Worm (Caenorhabditis elegans) whole organism, L4 larva: ENCODE data around the gene Y75D11A.2.
A peak's percentile ranks its signal among the peaks of the same experiment; 100 is the strongest.

Source experiments
- F26F4.8 ChIP-seq: fragments of 200-800 bp; sonication (Bioruptor generic); conservative IDR thresholded peaks from 2 replicates; pipeline ENCODE4 v1.3.6; 2022; ENCODE audit warnings: missing genetic modification characterization, missing compliant biosample characterization
- R02D3.7 ChIP-seq: fragments of 150-350 bp; sonication (generic microtip); optimal IDR thresholded peaks from 3 replicates; lab custom pipeline; 2014; ENCODE audit warnings: missing biosample characterization, missing genetic modification characterization
- T26A8.4 ChIP-seq: fragments of 200-800 bp; sonication (Bioruptor generic); IDR thresholded peaks from 2 replicates; pipeline ENCODE4 v1.3.6; 2022; ENCODE audit warnings: missing genetic modification characterization, missing compliant biosample characterization
- Y5F2A.4 ChIP-seq: fragments of 200-800 bp; sonication (Bioruptor generic); optimal IDR thresholded peaks from 2 replicates; lab custom pipeline; 2018; ENCODE audit warnings: mild to moderate bottlenecking, missing genetic modification characterization, missing compliant biosample characterization
- aha-1 ChIP-seq: fragments of 150-350 bp; peaks from one replicate; lab custom pipeline; 2014; ENCODE audit warnings: missing biosample characterization, missing genetic modification characterization
- aly-2 ChIP-seq: sonication (generic microtip); optimal IDR thresholded peaks from 2 replicates; lab custom pipeline; 2018; ENCODE audit warnings: missing biosample characterization, missing genetic modification characterization
- attf-4 ChIP-seq: sonication (generic microtip); optimal IDR thresholded peaks from 3 replicates; lab custom pipeline; 2017; ENCODE audit warnings: missing biosample characterization, missing genetic modification characterization
- ceh-62 ChIP-seq: sonication (generic microtip); optimal IDR thresholded peaks from 2 replicates; lab custom pipeline; 2017; ENCODE audit warnings: missing biosample characterization, missing genetic modification characterization
- daf-16 ChIP-seq, 3 experiments: sonication (generic microtip); optimal IDR thresholded peaks; 2 replicates each; lab custom pipeline; 2016 to 2017; ENCODE audit warnings: missing genetic modification characterization in 3 of 3, missing genetic modification reagents in 3 of 3, mild to moderate bottlenecking in 2 of 3, missing compliant biosample characterization in 2 of 3, missing biosample characterization in 1 of 3, moderate library complexity in 1 of 3
- dmd-6 ChIP-seq: fragments of 200-800 bp; sonication (Bioruptor generic); IDR thresholded peaks from 2 replicates; pipeline ENCODE4 v1.3.6; 2022; ENCODE audit warnings: missing genetic modification reagents, missing genetic modification characterization, missing compliant biosample characterization
- fkh-10 ChIP-seq: fragments of 150-350 bp; optimal IDR thresholded peaks from 2 replicates; lab custom pipeline; 2014; ENCODE audit warnings: missing biosample characterization, missing genetic modification reagents, missing genetic modification characterization
- fos-1 ChIP-seq: fragments of 150-350 bp; optimal IDR thresholded peaks from 2 replicates; lab custom pipeline; 2014; ENCODE audit warnings: missing biosample characterization, missing genetic modification characterization
- hlh-30 ChIP-seq: sonication (generic microtip); optimal IDR thresholded peaks from 2 replicates; lab custom pipeline; 2017; ENCODE audit warnings: antibody characterized with exemption, mild to moderate bottlenecking, missing genetic modification characterization, missing compliant biosample characterization; ENCODE audit not compliant: insufficient read depth
- jun-1 ChIP-seq: fragments of 150-350 bp; optimal IDR thresholded peaks from 2 replicates; lab custom pipeline; 2014; ENCODE audit warnings: missing biosample characterization, missing genetic modification reagents, missing genetic modification characterization
- lim-7 ChIP-seq: fragments of 200-800 bp; sonication (Bioruptor generic); IDR thresholded peaks from 2 replicates; pipeline ENCODE4 v1.3.6; 2022; ENCODE audit warnings: missing genetic modification characterization, missing compliant biosample characterization
- lin-15B ChIP-seq: fragments of 150-350 bp; sonication (generic microtip); optimal IDR thresholded peaks from 3 replicates; lab custom pipeline; 2014; ENCODE audit warnings: missing biosample characterization, missing genetic modification characterization
- lir-3 ChIP-seq: sonication (generic microtip); optimal IDR thresholded peaks from 2 replicates; lab custom pipeline; 2016; ENCODE audit warnings: mild to moderate bottlenecking, missing genetic modification characterization, missing compliant biosample characterization
- lsy-2 ChIP-seq, 2 experiments: fragments of 150-350 bp in 1 of 2; sonication (generic microtip) in 1 of 2; optimal IDR thresholded peaks; 2 replicates each; lab custom pipeline; 2014 to 2017; ENCODE audit warnings: missing biosample characterization in 2 of 2, missing genetic modification characterization in 2 of 2
- mxl-3 ChIP-seq: fragments of 200-800 bp; sonication (Bioruptor generic); optimal IDR thresholded peaks from 2 replicates; lab custom pipeline; 2018; ENCODE audit warnings: mild to moderate bottlenecking, missing genetic modification characterization, missing compliant biosample characterization
- nhr-11 ChIP-seq: fragments of 150-350 bp; optimal IDR thresholded peaks from 2 replicates; lab custom pipeline; 2014; ENCODE audit warnings: missing biosample characterization, missing genetic modification characterization
- nhr-25 ChIP-seq: sonication (generic microtip); optimal IDR thresholded peaks from 2 replicates; lab custom pipeline; 2017; ENCODE audit warnings: missing genetic modification characterization, mild to moderate bottlenecking, missing compliant biosample characterization, antibody characterized with exemption, moderate library complexity, borderline replicate concordance; ENCODE audit not compliant: insufficient read depth
- nhr-42 ChIP-seq: fragments of 200-800 bp; sonication (Bioruptor generic); IDR thresholded peaks from 2 replicates; pipeline ENCODE4 v1.3.6; 2022; ENCODE audit warnings: missing genetic modification characterization, missing compliant biosample characterization
- nhr-6 ChIP-seq: fragments of 150-350 bp; optimal IDR thresholded peaks from 2 replicates; lab custom pipeline; 2014; ENCODE audit warnings: missing biosample characterization, missing genetic modification characterization
- nhr-76 ChIP-seq: fragments of 150-350 bp; optimal IDR thresholded peaks from 2 replicates; lab custom pipeline; 2014; ENCODE audit warnings: missing biosample characterization, missing genetic modification characterization
- php-3 ChIP-seq: fragments of 200-800 bp; sonication (Bioruptor generic); IDR thresholded peaks from 2 replicates; pipeline ENCODE4 v1.3.6; 2022; ENCODE audit warnings: missing genetic modification reagents, missing genetic modification characterization, missing compliant biosample characterization
- pqm-1 ChIP-seq: sonication (generic microtip); optimal IDR thresholded peaks from 2 replicates; lab custom pipeline; 2017; ENCODE audit warnings: missing biosample characterization, missing genetic modification characterization
- spr-1 ChIP-seq: sonication (generic microtip); optimal IDR thresholded peaks from 2 replicates; lab custom pipeline; 2016; ENCODE audit warnings: mild to moderate bottlenecking, missing genetic modification characterization, missing compliant biosample characterization
- spr-3 ChIP-seq: fragments of 200-800 bp; sonication (Bioruptor generic); optimal IDR thresholded peaks from 2 replicates; lab custom pipeline; 2018; ENCODE audit warnings: mild to moderate bottlenecking, missing genetic modification characterization, missing compliant biosample characterization
- unc-62 ChIP-seq, 3 experiments: fragments of 150-350 bp in 1 of 3; sonication (generic microtip); optimal IDR thresholded peaks in 2 of 3; peaks in 1 of 3; 1 replicate in 1 of 3; 2 replicates in 2 of 3; lab custom pipeline; 2014 to 2017; ENCODE audit warnings: missing biosample characterization in 3 of 3, missing genetic modification characterization in 3 of 3, missing genetic modification reagents in 3 of 3, missing genotype in 1 of 3
- vab-7 ChIP-seq: fragments of 200-800 bp; sonication (Bioruptor generic); IDR thresholded peaks from 2 replicates; pipeline ENCODE4 v1.3.6; 2022; ENCODE audit warnings: missing genetic modification reagents, missing genetic modification characterization, missing compliant biosample characterization
- zfp-3 ChIP-seq: fragments of 200-800 bp; sonication (Bioruptor generic); conservative IDR thresholded peaks from 2 replicates; pipeline ENCODE4 v1.3.6; 2022; ENCODE audit warnings: missing genetic modification reagents, missing genetic modification characterization, missing compliant biosample characterization
- ztf-11 ChIP-seq: fragments of 150-350 bp; optimal IDR thresholded peaks from 2 replicates; lab custom pipeline; 2014; ENCODE audit warnings: missing biosample characterization, missing genetic modification characterization

Y75D11A.2 gene

DNA sequence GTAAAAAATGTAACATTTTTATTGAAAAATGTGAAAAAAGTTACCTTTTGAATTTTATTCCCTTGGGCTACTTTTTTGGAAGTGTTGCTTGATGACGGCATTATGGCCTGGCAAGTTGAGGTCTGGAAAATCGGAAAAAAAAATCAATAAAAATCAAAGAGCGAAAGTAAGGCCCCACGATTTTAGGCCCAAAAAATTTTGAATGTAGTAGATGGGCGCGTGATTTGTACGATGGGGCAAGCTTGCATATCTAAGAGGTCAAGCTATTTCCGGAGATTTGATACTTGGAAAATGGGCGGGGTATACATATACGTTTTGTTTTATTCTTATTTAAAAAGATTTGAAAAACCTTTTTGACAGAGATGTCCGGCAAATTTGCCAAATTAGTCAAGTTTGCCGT is 36.1 kb upstream of the Y75D11A.2 start, which contains the start of gene F07G6.5:
Gene F07G6.5, minus strand, starts transcription at position 101 of the 400 bp plus-strand sequence.
- TF ChIP-seq dmd-6 (GFP tag; lab: Robert Waterston, UW) (no peak), R02D3.7 (no peak), spr-1 (no peak), attf-4 (tag; lab: Kevin White, UChicago) (no peak), Y5F2A.4 (GFP tag; lab: Kevin White, UChicago) (no peak), zfp-3 (GFP tag; lab: Robert Waterston, UW) (no peak), spr-3 (GFP tag; lab: Kevin White, UChicago) (no peak), nhr-42 (GFP tag; lab: Robert Waterston, UW) (no peak), lir-3 (tag; lab: Kevin White, UChicago) (no peak), ceh-62 (tag; lab: Kevin White, UChicago) (no peak), vab-7 (GFP tag; lab: Robert Waterston, UW) (no peak), nhr-6 (tag; lab: Kevin White, UChicago) (no peak), T26A8.4 (GFP tag; lab: Robert Waterston, UW) (no peak)

DNA sequence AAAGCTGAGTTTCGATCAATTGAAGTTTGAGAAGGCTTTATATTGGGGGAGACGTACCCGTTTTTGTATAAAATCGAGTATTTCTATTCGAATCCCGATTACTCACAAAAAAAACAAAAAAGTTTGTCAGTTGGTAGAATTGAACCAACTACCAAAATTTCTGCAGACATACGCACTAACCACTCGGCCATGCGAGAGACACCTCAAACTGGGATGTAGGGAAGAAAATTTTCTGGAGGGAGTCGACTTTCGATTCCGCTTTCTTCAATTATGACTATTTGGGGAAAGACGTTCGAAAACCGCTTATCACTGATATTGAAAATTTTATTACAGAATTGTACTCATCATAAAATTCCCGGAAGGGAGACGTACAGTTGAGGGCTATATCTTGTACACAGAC is 35.4 kb upstream of the Y75D11A.2 start:
- TF ChIP-seq F26F4.8 = 0 out of 2 replicates have a peak, but pooled peaks have one; percentile 21

DNA sequence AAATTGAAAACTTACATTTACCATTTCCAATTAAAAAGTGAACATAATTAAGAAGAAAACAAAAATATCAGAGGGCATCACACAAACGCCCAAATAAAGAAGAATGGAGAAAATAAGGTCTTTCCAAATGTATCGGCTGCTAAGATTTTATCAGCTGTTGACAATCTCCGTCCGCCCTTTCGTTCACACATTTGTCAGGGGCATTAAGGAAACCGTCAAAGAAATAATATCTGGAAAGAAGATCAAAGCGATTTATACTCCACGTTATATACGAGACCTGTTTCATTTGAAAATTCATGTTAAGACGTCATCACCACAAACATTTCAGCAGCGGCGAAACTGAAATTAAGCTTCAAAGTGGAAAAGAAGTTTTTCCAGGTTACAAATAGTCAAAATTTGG is 30.1 kb upstream of the Y75D11A.2 start, which contains the start of gene fbxa-52:
Gene fbxa-52, minus strand, starts transcription at position 101 of the 400 bp plus-strand sequence.
- no peak for TF ChIP-seq spr-1
- TF ChIP-seq unc-62 (GFP tag; optimal IDR thresholded peaks at IDR 0.05 in 1 of 2; lab: Kevin White, UChicago) = peak in 1 of 2 experiments; percentile 28
- TF ChIP-seq unc-62 (tag; optimal IDR thresholded peaks at IDR 0.05; lab: Kevin White, UChicago) = no peak
- TF ChIP-seq mxl-3 (GFP tag; lab: Kevin White, UChicago) = no peak
- TF ChIP-seq aly-2 = no peak
- peak; percentile 48 for TF ChIP-seq aha-1
- no peak for TF ChIP-seq hlh-30
- TF ChIP-seq, all 104 proteins: peak for 2

DNA sequence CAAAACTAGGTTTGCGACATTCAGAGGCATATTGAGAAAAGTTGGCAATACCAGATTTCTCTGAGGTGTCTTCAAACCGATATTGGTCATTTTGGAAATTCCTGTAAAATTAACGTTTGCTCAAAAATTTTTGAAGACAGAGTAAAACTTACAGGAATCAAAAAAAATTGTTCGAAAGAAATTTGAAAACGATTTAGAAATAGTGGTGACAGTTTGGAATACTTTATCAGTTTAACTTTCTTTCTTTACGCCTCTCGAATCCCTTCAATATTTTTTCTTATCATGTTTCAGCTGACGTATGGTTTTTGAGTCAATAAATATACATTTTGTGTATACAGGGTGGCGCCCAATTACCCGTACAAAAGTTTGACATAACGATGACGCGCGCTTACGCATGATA is 24.2 kb upstream of the Y75D11A.2 start, which contains the start of gene fbxa-53:
Gene fbxa-53, minus strand, starts transcription at position 101 of the 400 bp plus-strand sequence.
- peak; percentile 17 for TF ChIP-seq pqm-1
- TF ChIP-seq php-3 (GFP tag; lab: Robert Waterston, UW) = no peak
- TF ChIP-seq daf-16 (GFP tag; optimal IDR thresholded peaks at IDR 0.05; lab: Kevin White, UChicago) = no peak
- peak; percentile 25 for TF ChIP-seq daf-16 (tag; optimal IDR thresholded peaks at IDR 0.05; lab: Kevin White, UChicago)
- TF ChIP-seq, all 104 proteins: peak for 2

DNA sequence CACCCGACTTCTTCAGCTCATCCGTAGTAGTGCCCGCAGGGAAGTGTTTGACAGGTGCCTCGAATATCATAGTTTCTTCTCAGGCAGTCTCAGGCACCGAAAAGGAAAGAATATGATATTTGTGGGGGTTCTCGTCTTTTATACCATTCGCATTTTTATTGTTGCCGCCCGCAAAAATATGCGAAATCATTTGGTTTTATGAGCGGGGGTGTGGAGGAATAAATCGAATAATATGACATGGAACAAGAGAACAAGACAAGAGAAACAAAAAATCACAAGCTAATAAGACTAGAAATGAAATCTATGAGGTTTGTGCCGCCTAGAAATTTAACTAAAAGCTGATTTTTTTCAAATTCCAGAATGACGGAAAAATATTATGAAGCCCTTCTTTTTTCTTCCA is 22.3 kb upstream of the Y75D11A.2 start, which contains the start of gene F07G6.8:
Gene F07G6.8, minus strand, starts transcription at position 101 of the 400 bp plus-strand sequence.
- no peak for TF ChIP-seq nhr-76
- no peak for TF ChIP-seq jun-1
- TF ChIP-seq fkh-10 (GFP tag; lab: Kevin White, UChicago) = no peak
- TF ChIP-seq lsy-2 (tag; optimal IDR thresholded peaks at IDR 0.05; lab: Kevin White, UChicago) = no peak
- no peak for TF ChIP-seq nhr-6 (tag; lab: Kevin White, UChicago)
- TF ChIP-seq nhr-11 (tag; lab: Kevin White, UChicago) = no peak
- TF ChIP-seq lim-7 (GFP tag; lab: Robert Waterston, UW) = no peak
- TF ChIP-seq daf-16 (GFP tag; optimal IDR thresholded peaks at IDR 0.05; lab: Kevin White, UChicago) = no peak
- TF ChIP-seq daf-16 (tag; optimal IDR thresholded peaks at IDR 0.05; lab: Kevin White, UChicago) = no peak
- TF ChIP-seq nhr-25 = no peak
- TF ChIP-seq dmd-6 (GFP tag; lab: Robert Waterston, UW) = no peak
- no peak for TF ChIP-seq fos-1
- TF ChIP-seq lin-15B (tag; lab: Kevin White, UChicago) = no peak
- no peak for TF ChIP-seq ztf-11
